Worm (Caenorhabditis elegans): ENCODE data around the gene fbxa-94.

- TF ChIP-seq F37B4.10 (GFP tag; IDR thresholded peaks at IDR 0.05), result no peak
- TF ChIP-seq unc-62 (GFP tag; optimal IDR thresholded peaks at IDR 0.05), result no peak
- TF ChIP-seq F49E8.2 (tag; optimal IDR thresholded peaks at IDR 0.05; ENCODE audit: insufficient read depth), result no peak
- TF ChIP-seq him-1 (tag; optimal IDR thresholded peaks at IDR 0.05), result no peak
- TF ChIP-seq egrh-3 (GFP tag; IDR thresholded peaks at IDR 0.05), result no peak
- no peak for TF ChIP-seq K11D2.4 (GFP tag; IDR thresholded peaks at IDR 0.05)
- TF ChIP-seq pha-4 (tag; optimal IDR thresholded peaks at IDR 0.05), result no peak
- no peak for TF ChIP-seq nhr-90 (tag; optimal IDR thresholded peaks at IDR 0.05)
Observed at ce11 chrV:15568381-15568780, 4.3 kb upstream of the fbxa-94 start.
